Worm (Caenorhabditis elegans) whole organism, young adult: ENCODE results near the gene pqn-82.

Experiments
- B0035.1 ChIP-seq: sonication (generic microtip); optimal IDR thresholded peaks from 2 replicates; lab custom pipeline; 2016; ENCODE audit warnings: missing genetic modification characterization, mild to moderate bottlenecking, missing compliant biosample characterization, missing genotype, missing genetic modification reagents
- F10E7.11 ChIP-seq: sonication (generic microtip); optimal IDR thresholded peaks from 2 replicates; lab custom pipeline; 2017; ENCODE audit warnings: mild to moderate bottlenecking, missing genetic modification characterization, moderate library complexity, missing compliant biosample characterization
- Y53G8AR.9 ChIP-seq: fragments of 200-800 bp; sonication (Bioruptor generic); conservative IDR thresholded peaks from 2 replicates; pipeline ENCODE4 v1.3.6; 2022; ENCODE audit warnings: missing genetic modification reagents, missing genetic modification characterization, missing compliant biosample characterization
- ceh-40 ChIP-seq: fragments of 200-800 bp; sonication (Bioruptor generic); IDR thresholded peaks from 2 replicates; pipeline ENCODE4 v1.3.6; 2022; ENCODE audit warnings: missing genetic modification characterization, missing compliant biosample characterization
- lin-35 ChIP-seq, 3 experiments: fragments of 150-350 bp in 2 of 3; sonication (generic microtip) in 1 of 3; optimal IDR thresholded peaks; 2 replicates each; lab custom pipeline; 2014 to 2018; ENCODE audit warnings: missing biosample characterization in 3 of 3, missing genetic modification characterization in 3 of 3, missing genetic modification reagents in 3 of 3
- mel-28 ChIP-seq: sonication (generic microtip); optimal IDR thresholded peaks from 2 replicates; lab custom pipeline; 2016; ENCODE audit warnings: borderline replicate concordance, mild to moderate bottlenecking, missing genetic modification characterization, missing compliant biosample characterization
- mxl-1 ChIP-seq: sonication (generic microtip); optimal IDR thresholded peaks from 2 replicates; lab custom pipeline; 2016; ENCODE audit warnings: missing genetic modification characterization, missing compliant biosample characterization
- somi-1 ChIP-seq: fragments of 200-800 bp; sonication (Bioruptor generic); optimal IDR thresholded peaks from 2 replicates; lab custom pipeline; 2018; ENCODE audit warnings: mild to moderate bottlenecking, missing genetic modification characterization, missing compliant biosample characterization
- unc-130 ChIP-seq: sonication (generic microtip); optimal IDR thresholded peaks from 2 replicates; lab custom pipeline; 2016; ENCODE audit warnings: missing genetic modification reagents, missing genetic modification characterization, missing compliant biosample characterization

DNA sequence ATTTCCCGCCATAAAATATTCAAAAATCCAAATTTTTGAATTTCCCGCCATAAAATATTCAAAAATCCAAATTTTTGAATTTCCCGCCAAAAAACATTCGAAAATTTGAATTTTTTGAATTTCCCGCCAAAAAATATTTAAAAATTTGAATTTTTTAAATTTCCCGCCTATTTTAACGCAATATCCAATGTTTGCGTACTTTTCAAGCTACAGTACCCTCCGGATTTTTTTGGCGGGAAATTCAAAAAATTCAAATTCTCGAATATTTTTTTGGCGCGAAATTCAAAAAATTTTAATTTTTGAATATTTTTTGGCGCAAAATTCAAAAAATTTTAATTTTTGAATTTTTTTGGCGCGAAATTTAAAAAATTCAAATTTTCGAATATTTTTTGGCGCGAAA is 17.7 kb upstream of the pqn-82 start:
- TF ChIP-seq ceh-40 (GFP tag; lab: Robert Waterston, UW) (no peak), lin-35 (GFP tag; optimal IDR thresholded peaks at IDR 0.05; lab: Kevin White, UChicago) (no peak), somi-1 (GFP tag; lab: Kevin White, UChicago) (no peak), mel-28 (no peak), unc-130 (GFP tag; lab: Kevin White, UChicago) (no peak), B0035.1 (no peak), F10E7.11 (tag; lab: Kevin White, UChicago) (no peak), mxl-1 (no peak), Y53G8AR.9 (GFP tag; lab: Robert Waterston, UW) (no peak)
